Worm (Caenorhabditis elegans): ENCODE measurements around the gene aldo-2.

aldo-2 gene

DNA sequence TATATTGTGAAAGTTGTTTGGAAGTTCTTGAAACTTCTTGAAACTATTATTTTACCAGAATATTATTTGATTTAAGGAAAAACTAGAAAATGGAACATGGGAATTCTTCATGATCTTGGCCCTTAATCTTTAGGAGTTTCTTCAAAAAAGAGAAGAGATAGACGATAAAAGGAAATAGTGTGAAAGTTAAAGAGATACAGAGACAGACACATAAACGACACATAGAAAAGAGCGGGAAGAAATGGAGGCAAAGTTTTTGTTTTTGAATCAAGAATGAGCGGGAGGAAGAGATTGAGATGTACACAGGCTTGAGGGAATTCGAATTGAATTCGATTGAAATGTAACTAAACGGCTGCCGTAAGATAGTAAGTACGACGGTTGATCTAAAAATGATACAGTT is 21.0 kb upstream of the aldo-2 start:
- TF ChIP-seq W03F9.2 (tag; optimal IDR thresholded peaks at IDR 0.05) (no peak), dao-5 (tag; optimal IDR thresholded peaks at IDR 0.05) (no peak), him-1 (tag; optimal IDR thresholded peaks at IDR 0.05) (no peak)

DNA sequence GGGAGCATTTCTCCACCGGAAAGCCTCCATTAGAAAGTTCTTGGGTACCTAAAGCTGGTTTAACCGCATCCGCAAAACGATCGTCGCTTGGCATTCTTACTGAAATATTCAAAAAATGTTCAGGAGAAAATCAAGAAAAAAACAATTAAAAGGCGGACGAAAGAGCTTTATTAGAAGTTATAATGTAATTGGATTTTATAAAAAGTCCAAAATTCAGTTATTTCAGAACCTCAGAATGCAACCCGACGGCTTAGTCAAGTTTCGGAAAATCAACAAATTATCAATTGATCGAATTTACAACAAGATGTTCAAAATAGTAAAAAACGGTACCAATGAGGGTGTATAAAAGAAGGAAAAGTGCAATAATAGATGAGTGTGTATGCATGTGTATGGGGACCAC is 19.5 kb upstream of the aldo-2 start, which contains the start of gene pxl-1:
Gene pxl-1, minus strand, starts transcription at position 101 of the 400 bp plus-strand sequence.
- no peak for TF ChIP-seq him-1 (tag; optimal IDR thresholded peaks at IDR 0.05)

DNA sequence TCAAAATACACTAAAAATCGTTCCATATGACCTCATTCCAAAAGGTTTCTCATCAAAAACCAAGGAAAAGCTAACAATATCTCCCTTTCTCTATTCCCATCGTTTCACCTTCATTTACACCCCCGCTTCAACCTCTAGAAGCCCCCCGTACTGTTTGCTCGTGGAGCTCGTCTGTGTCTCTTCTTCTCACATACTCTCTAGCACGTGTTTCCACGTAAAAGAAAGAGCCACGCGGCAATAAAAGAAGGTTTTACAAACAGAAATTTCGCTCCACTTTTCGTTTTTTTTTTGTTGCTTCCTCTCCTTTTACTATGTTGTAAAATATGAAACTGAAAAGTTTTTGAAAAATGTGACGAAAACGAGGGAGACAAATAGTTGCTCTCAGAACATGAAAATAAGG is 16.5 kb upstream of the aldo-2 start:
- TF ChIP-seq W03F9.2 (tag; optimal IDR thresholded peaks at IDR 0.05), result no peak
- TF ChIP-seq dao-5 (tag; optimal IDR thresholded peaks at IDR 0.05), result no peak
- no peak for TF ChIP-seq him-1 (tag; optimal IDR thresholded peaks at IDR 0.05)

DNA sequence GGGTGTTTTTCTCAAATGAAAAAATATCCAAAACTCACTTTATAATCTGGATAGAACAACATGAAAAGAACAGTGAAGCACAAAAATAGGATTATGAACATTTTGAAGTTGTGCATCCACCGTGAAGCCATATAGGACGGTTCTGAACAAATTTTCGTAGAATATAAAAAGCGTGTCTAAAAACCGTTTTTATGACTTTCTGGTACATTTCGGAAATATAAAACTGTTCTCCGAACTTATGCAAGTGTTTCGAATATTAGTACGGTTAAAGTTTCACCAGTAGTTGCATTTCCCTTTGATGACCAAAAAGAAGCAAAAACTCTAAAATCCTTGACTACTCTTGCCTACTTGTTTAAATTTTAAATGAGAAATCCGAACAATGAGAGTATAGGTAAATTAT is 12.2 kb upstream of the aldo-2 start, which contains the start of gene C28H8.8:
Gene C28H8.8, minus strand, starts transcription at position 101 of the 400 bp plus-strand sequence.
- TF ChIP-seq him-1 (tag; optimal IDR thresholded peaks at IDR 0.05) (no peak), W03F9.2 (tag; optimal IDR thresholded peaks at IDR 0.05) (no peak), dao-5 (tag; optimal IDR thresholded peaks at IDR 0.05) (no peak)

DNA sequence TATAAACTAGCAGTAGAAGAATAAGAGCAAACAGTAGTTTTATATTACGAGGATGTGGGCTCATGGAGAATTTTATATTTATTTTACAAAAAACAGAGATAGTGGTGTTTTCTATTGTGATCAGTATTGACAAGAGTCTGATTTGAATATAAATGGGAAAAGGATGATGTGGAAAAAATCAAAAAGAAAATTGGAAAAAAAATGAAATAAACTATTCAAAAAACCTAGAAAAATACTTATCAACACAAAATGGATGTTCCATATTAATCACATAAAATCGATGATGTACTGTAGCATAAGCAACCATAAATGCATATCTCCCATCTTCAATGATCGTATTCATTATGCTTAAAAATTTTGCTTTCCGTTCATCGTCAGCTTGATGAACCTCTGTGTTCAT is 10.5 kb upstream of the aldo-2 start, which contains the start of gene C28H8.7:
Gene C28H8.7, minus strand, starts transcription at position 101 of the 400 bp plus-strand sequence.
- TF ChIP-seq W03F9.2 (tag; optimal IDR thresholded peaks at IDR 0.05) (no peak), him-1 (tag; optimal IDR thresholded peaks at IDR 0.05) (no peak), dao-5 (tag; optimal IDR thresholded peaks at IDR 0.05) (no peak)

DNA sequence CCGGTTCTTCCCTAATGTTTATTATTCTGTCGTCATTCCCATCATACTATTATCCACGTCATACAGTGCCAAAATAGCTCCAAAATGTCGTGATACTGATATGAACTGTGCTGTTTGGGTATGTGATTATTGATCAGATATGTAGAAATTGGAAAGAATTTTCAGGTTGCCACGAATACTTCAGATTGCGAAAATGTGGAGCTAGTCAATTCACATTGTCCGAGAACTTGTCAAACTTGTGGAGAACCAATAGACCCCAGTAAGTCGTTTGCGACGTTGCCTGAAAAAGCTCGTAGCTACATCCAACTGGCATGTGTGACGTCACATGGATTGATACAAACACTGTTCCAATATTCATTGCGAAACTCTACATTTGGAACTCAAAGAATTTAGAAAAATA is 8.0 kb upstream of the aldo-2 start:
- TF ChIP-seq W03F9.2 (tag; optimal IDR thresholded peaks at IDR 0.05), result no peak
- TF ChIP-seq dao-5 (tag; optimal IDR thresholded peaks at IDR 0.05), result no peak
- no peak for TF ChIP-seq him-1 (tag; optimal IDR thresholded peaks at IDR 0.05)

DNA sequence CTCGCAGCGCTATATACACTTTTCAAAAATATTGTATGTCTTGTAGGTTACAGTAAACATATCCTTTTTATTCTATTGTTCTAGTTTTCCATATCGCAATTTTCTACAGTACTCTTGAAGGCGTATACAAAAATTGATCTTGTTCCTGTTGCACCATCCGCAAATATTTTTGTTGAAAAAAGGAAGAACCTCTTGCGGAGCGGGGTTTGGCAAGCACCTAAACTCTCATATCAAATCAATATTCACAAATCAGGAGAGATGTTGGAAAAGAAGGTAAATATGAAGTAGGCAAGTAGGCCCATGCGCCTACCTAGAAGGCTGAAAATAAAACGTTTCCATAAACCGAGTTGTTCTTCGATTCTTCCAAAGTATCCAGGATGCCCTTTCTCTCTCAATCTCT is 7.6 kb upstream of the aldo-2 start, which contains the start of gene C28H8.5:
Gene C28H8.5, plus strand, starts transcription at position 301 of the 400 bp plus-strand sequence.
- no peak for TF ChIP-seq dao-5 (tag; optimal IDR thresholded peaks at IDR 0.05)
- TF ChIP-seq W03F9.2 (tag; optimal IDR thresholded peaks at IDR 0.05), result no peak
- no peak for TF ChIP-seq him-1 (tag; optimal IDR thresholded peaks at IDR 0.05)

DNA sequence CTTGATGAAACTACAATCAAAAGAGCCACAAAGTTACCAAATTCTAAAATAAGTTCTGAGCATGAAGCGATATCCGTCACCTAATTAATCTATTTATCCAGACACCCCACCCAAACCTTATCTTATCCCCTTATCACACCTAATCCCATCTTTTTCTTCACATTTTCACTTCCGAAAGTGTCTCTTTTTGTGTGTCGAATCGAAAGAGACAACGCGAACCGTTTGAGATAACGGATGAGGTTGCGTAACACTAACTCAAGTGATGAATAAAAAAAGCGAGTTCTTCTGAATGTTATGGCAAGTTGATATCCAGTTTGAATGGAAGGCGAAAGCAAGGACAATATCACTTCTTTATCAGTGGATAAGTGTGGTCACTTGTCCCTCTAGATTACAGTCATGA is 7.1 kb upstream of the aldo-2 start:
- TF ChIP-seq W03F9.2 (tag; optimal IDR thresholded peaks at IDR 0.05) (no peak), him-1 (tag; optimal IDR thresholded peaks at IDR 0.05) (no peak), dao-5 (tag; optimal IDR thresholded peaks at IDR 0.05) (no peak)

DNA sequence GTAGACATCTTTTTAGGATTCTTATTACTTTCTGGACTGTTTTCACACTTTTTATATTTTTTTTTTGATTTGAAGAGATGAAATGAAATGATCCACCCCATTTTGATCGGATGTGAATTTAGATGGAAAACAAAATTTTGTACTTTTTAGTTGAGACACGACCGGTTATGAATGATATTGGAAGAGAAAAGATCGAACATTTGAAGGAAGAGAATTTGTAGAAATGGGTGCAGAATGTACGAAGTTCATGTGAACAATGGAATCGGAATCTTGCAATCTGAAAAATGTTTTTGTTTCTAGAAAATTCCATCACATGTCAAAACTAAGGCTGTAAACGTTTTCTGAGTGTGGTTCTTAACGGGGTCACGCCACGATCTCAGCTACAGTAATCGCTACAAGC is 6.4 kb upstream of the aldo-2 start, which contains the start of gene F01F1.14:
Gene F01F1.14, minus strand, starts transcription at position 101 of the 400 bp plus-strand sequence.
- no peak for TF ChIP-seq dao-5 (tag; optimal IDR thresholded peaks at IDR 0.05)
- no peak for TF ChIP-seq W03F9.2 (tag; optimal IDR thresholded peaks at IDR 0.05)
- no peak for TF ChIP-seq him-1 (tag; optimal IDR thresholded peaks at IDR 0.05)

DNA sequence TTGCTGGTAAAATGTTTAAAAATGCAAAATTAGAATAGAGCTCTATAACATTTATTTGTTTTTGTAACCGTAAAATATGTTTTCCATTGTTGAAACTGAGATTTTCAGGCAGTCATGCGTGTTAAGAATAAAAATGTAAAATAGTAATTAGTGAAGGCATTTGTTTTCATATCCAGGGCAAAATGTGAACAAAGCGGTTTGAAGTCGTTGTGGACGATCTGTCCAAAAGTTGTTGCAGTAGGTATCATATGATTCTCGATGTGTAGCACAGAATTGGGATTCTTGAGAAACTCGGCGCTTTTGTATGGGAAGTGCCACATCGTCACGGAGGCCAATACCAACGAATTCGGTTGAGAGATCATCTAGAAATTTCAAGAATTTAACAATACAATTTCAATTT is 5.9 kb upstream of the aldo-2 start:
- no peak for TF ChIP-seq him-1 (tag; optimal IDR thresholded peaks at IDR 0.05)
- TF ChIP-seq W03F9.2 (tag; optimal IDR thresholded peaks at IDR 0.05), result no peak
- no peak for TF ChIP-seq dao-5 (tag; optimal IDR thresholded peaks at IDR 0.05)

DNA sequence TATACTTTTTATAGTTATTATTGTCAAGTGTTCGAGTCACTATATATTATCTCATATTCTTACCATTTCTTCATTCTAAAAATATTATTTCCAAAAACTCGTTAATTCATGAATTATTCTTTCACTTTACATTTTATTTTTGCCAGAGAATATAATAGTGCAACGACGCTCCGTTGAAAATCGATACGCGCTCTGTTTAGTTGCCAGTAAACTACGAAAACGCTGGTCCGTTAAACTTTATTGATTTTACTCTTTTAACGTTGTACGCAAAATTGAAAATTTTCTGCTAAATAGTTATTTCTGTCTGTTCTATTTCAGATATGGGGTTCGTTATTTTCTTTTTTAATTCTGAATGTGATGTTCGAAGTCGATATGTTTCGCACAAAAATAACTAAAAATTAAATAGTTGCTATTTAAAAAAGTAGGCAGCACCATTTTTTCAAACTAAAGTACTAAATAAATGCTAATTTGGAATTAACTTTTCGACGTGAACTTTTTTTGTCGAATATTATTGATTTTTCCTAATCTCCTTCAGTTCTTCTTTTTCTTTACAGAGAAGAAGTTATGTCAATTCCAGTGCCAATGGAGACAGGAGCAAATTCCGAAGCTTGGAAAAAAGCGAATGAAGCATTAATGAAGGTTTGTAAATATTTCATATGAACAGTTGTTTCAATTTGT is 3.0 kb upstream of the aldo-2 start, which contains the start of gene hpo-10:
Gene hpo-10, plus strand, starts transcription at position 199 of the 678 bp plus-strand sequence.
- no peak for TF ChIP-seq dao-5 (tag; optimal IDR thresholded peaks at IDR 0.05)
- TF ChIP-seq him-1 (tag; optimal IDR thresholded peaks at IDR 0.05), result no peak
- TF ChIP-seq W03F9.2 (tag; optimal IDR thresholded peaks at IDR 0.05), result no peak

DNA sequence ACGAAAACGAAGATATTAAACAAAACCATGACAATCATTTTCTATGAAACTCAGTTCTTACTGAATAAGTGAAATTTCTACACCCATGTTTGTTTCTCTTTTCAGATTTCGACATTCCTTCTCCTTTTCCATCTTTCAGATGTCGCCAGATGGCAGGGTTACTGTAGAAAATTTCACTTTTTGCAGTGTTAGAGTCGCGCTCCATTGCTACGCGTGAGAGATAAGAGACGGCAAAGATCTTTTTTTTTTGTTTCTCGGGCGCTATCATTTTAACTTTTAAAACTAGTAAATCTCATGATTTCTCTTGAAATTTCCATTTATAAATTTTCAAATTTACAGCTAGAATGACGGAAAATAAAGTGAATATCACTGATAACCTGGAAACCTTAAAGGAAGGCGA is 1.8 kb upstream of the aldo-2 start, which contains the start of the genes mig-21 and F01F1.2:
Gene mig-21, minus strand, starts transcription at position 166 of the 400 bp plus-strand sequence.
Gene F01F1.2, plus strand, starts transcription at position 340 of the 400 bp plus-strand sequence.
- TF ChIP-seq W03F9.2 (tag; optimal IDR thresholded peaks at IDR 0.05), result no peak
- TF ChIP-seq dao-5 (tag; optimal IDR thresholded peaks at IDR 0.05), result no peak
- no peak for TF ChIP-seq him-1 (tag; optimal IDR thresholded peaks at IDR 0.05)

DNA sequence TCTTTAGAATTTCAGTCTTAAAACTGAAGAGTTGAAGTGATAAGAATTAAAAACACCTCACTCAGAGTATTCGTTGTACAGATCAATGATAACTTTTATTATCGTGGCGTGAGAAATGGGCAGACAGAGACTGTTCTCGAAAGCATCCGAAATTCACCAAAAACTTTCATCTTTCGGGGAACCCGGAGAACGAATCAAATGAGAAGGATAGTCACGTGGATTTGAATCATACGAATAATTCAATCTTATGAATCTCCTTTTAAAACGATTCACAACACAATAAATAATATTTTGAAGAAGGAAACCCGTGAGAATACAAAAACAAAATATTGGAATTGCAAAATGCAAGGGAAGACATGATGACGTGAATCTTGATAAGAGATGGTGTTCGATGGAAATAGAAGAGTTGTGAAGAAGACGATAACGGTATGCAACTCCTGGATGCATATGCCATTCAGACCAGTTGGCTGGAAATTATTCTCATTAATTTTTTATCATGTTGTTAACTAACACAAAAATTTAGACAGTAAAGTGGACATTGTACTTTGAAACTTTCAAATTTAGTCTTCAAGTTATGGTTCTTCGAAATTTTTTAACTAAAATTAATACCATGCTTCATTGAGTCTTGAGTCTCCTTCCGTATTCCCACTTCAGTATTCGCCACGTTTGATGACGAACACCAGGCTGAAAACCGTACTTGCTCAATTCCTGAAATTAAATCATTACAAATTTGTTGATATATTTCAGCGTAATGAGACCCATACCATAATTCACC is 629 bp upstream of the aldo-2 start:
- TF ChIP-seq dao-5 (tag; optimal IDR thresholded peaks at IDR 0.05) (no peak), W03F9.2 (tag; optimal IDR thresholded peaks at IDR 0.05) (no peak), him-1 (tag; optimal IDR thresholded peaks at IDR 0.05) (no peak)

DNA sequence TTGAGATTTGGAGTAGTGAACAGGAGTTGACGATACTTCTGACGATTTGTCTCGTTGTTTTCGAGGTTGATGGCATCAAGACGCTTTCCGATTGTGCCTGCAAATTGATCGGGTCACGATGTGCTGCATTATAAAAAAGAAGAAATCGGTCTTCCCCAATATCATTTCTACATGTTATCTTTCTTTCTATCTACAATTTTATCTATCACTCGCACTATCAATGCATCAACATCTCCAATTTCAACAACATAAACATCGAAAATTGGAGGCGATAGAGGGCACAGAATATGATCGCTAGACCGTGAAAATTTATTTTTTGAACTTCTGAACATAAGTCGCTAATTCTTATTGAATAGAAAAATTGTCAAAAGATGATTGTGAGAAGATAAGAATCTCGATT is 720 bp downstream of the aldo-2 start:
- TF ChIP-seq dao-5 (tag; optimal IDR thresholded peaks at IDR 0.05) (no peak), W03F9.2 (tag; optimal IDR thresholded peaks at IDR 0.05) (no peak), him-1 (tag; optimal IDR thresholded peaks at IDR 0.05) (no peak)

Measured in whole organism, L4/young adult.